Fruit fly (Drosophila melanogaster) whole organism, wandering third instar larva: ENCODE results near the gene Rcd5.

Experiments used
- Abd-B ChIP-seq: fragments of >200 bp; optimal IDR thresholded peaks from 2 replicates; lab custom pipeline; 2017; ENCODE audit warnings: missing biosample characterization, missing genetic modification characterization
- CG32264 ChIP-seq: fragments of 200-800 bp; sonication (Bioruptor generic); optimal IDR thresholded peaks from 2 replicates; lab custom pipeline; 2016; ENCODE audit warnings: missing biosample characterization, missing genetic modification characterization
- CG9705 ChIP-seq: fragments of 200-800 bp; sonication (Bioruptor generic); optimal IDR thresholded peaks from 2 replicates; lab custom pipeline; 2018; ENCODE audit warnings: missing biosample characterization, mild to moderate bottlenecking, missing genetic modification characterization
- CrebA ChIP-seq: fragments of 200-800 bp; sonication (Bioruptor generic); optimal IDR thresholded peaks from 2 replicates; lab custom pipeline; 2016; ENCODE audit warnings: missing biosample characterization, mild to moderate bottlenecking, missing genetic modification characterization, borderline replicate concordance
- Dfd ChIP-seq: fragments of >200 bp; optimal IDR thresholded peaks from 2 replicates; lab custom pipeline; 2017; ENCODE audit warnings: missing biosample characterization, missing genetic modification characterization
- Dif ChIP-seq: fragments of 200-275, 200-300 bp; sonication (Bioruptor generic); optimal IDR thresholded peaks from 2 replicates; lab custom pipeline; 2018; ENCODE audit warnings: missing biosample characterization, missing genetic modification characterization; ENCODE audit not compliant: partially characterized antibody
- HLH106 ChIP-seq: fragments of 200-800 bp; optimal IDR thresholded peaks from 3 replicates; lab custom pipeline; 2019; ENCODE audit warnings: missing biosample characterization, mild to moderate bottlenecking, missing genetic modification characterization, moderate library complexity
- Hnf4 ChIP-seq: fragments of 200-800 bp; sonication (Bioruptor generic); optimal IDR thresholded peaks from 2 replicates; lab custom pipeline; 2016; ENCODE audit warnings: missing biosample characterization, mild to moderate bottlenecking, missing genetic modification characterization
- Hr78 ChIP-seq: fragments of >200 bp; optimal IDR thresholded peaks from 2 replicates; lab custom pipeline; 2017; ENCODE audit warnings: missing biosample characterization, missing genetic modification characterization
- Hr83 ChIP-seq: fragments of 200-300 bp; sonication (Bioruptor generic); optimal IDR thresholded peaks from 2 replicates; lab custom pipeline; 2016; ENCODE audit warnings: missing biosample characterization, mild to moderate bottlenecking, missing genetic modification characterization, moderate library complexity; ENCODE audit not compliant: poor library complexity, severe bottlenecking
- Jra ChIP-seq: sonication (Bioruptor generic); optimal IDR thresholded peaks from 2 replicates; lab custom pipeline; 2016; ENCODE audit warnings: missing biosample characterization, missing genetic modification characterization
- Mio ChIP-seq: sonication (Bioruptor generic); optimal IDR thresholded peaks from 2 replicates; lab custom pipeline; 2016; ENCODE audit warnings: missing biosample characterization, missing genetic modification characterization
- N ChIP-seq: fragments of >200 bp; optimal IDR thresholded peaks from 2 replicates; lab custom pipeline; 2018; ENCODE audit warnings: missing biosample characterization, missing external identifiers, missing genetic modification characterization
- OdsH ChIP-seq: fragments of 200-800 bp; sonication (Bioruptor generic); optimal IDR thresholded peaks from 2 replicates; lab custom pipeline; 2016; ENCODE audit warnings: missing biosample characterization, mild to moderate bottlenecking, missing genetic modification characterization
- Rel ChIP-seq, 2 experiments: fragments of 200-800 bp; sonication (Bioruptor generic) in 1 of 2; optimal IDR thresholded peaks; 2 replicates in 1 of 2; 3 replicates in 1 of 2; lab custom pipeline; 2016 to 2019; ENCODE audit warnings: mild to moderate bottlenecking in 2 of 2, missing biosample characterization in 2 of 2, missing genetic modification characterization in 2 of 2, moderate library complexity in 1 of 2
- Sp1 ChIP-seq: fragments of 200-800 bp; sonication (Bioruptor generic); optimal IDR thresholded peaks from 3 replicates; lab custom pipeline; 2019; ENCODE audit warnings: missing biosample characterization, mild to moderate bottlenecking, missing genetic modification characterization, moderate library complexity
- Vsx2 ChIP-seq: fragments of 200-300, 225-300 bp; sonication (Bioruptor generic); optimal IDR thresholded peaks from 2 replicates; lab custom pipeline; 2018; ENCODE audit warnings: missing biosample characterization, missing genetic modification characterization; ENCODE audit not compliant: partially characterized antibody
- br ChIP-seq: fragments of 200-800 bp; sonication (Bioruptor generic); optimal IDR thresholded peaks from 2 replicates; lab custom pipeline; 2016; ENCODE audit warnings: missing biosample characterization, missing genetic modification characterization
- brk ChIP-seq: fragments of 200-800 bp; sonication (Bioruptor generic); optimal IDR thresholded peaks from 2 replicates; lab custom pipeline; 2016; ENCODE audit warnings: missing biosample characterization, mild to moderate bottlenecking, missing genetic modification characterization
- dl ChIP-seq, 2 experiments: fragments of 175-275, 200-275 bp in 1 of 2; fragments of 200-275 bp in 1 of 2; sonication (Bioruptor generic); optimal IDR thresholded peaks; lab custom pipeline; 2018; ENCODE audit warnings: mild to moderate bottlenecking in 2 of 2, missing biosample characterization in 2 of 2, missing genetic modification characterization in 2 of 2, moderate library complexity in 2 of 2; ENCODE audit not compliant: partially characterized antibody in 2 of 2, insufficient read depth in 1 of 2
- dmrt93B ChIP-seq: fragments of 200-800 bp; sonication (Bioruptor generic); optimal IDR thresholded peaks from 2 replicates; lab custom pipeline; 2018; ENCODE audit warnings: missing biosample characterization, mild to moderate bottlenecking, missing genetic modification characterization
- dsf ChIP-seq: sonication (Bioruptor generic); optimal IDR thresholded peaks from 2 replicates; lab custom pipeline; 2016; ENCODE audit warnings: missing biosample characterization, missing genetic modification characterization, borderline replicate concordance
- foxo ChIP-seq, 2 experiments: fragments of 200-800 bp; sonication (Bioruptor generic); optimal IDR thresholded peaks; 2 replicates in 1 of 2; 3 replicates in 1 of 2; lab custom pipeline; 2016 to 2017; ENCODE audit warnings: missing biosample characterization in 2 of 2, missing genetic modification characterization in 2 of 2
- fru ChIP-seq: fragments of 200-800 bp; sonication (Bioruptor generic); optimal IDR thresholded peaks from 3 replicates; lab custom pipeline; 2016; ENCODE audit warnings: missing biosample characterization, mild to moderate bottlenecking, missing genetic modification characterization
- h ChIP-seq: fragments of 200-800 bp; sonication (Bioruptor generic); optimal IDR thresholded peaks from 3 replicates; lab custom pipeline; 2016; ENCODE audit warnings: missing biosample characterization, mild to moderate bottlenecking, missing genetic modification characterization
- jim ChIP-seq: fragments of 175-275, 200-325 bp; sonication (Bioruptor generic); optimal IDR thresholded peaks from 2 replicates; lab custom pipeline; 2016; ENCODE audit warnings: missing biosample characterization, mild to moderate bottlenecking, missing genetic modification characterization
- lola ChIP-seq: fragments of >200 bp; optimal IDR thresholded peaks from 2 replicates; lab custom pipeline; 2017; ENCODE audit warnings: missing biosample characterization, missing genetic modification characterization
- pan ChIP-seq: fragments of >200 bp; optimal IDR thresholded peaks from 2 replicates; lab custom pipeline; 2017
- psq ChIP-seq: fragments of 200-800 bp; sonication (Bioruptor generic); optimal IDR thresholded peaks from 3 replicates; lab custom pipeline; 2017; ENCODE audit warnings: missing biosample characterization, mild to moderate bottlenecking, missing genetic modification characterization, moderate library complexity
- rgr ChIP-seq: fragments of 200-800 bp; sonication (Bioruptor generic); optimal IDR thresholded peaks from 3 replicates; lab custom pipeline; 2016; ENCODE audit warnings: missing biosample characterization, mild to moderate bottlenecking, missing genetic modification characterization
- sage ChIP-seq: fragments of 200-800 bp; sonication (Bioruptor generic); optimal IDR thresholded peaks from 2 replicates; lab custom pipeline; 2016; ENCODE audit warnings: missing biosample characterization, mild to moderate bottlenecking, missing genetic modification characterization
- usp ChIP-seq: fragments of >200 bp; optimal IDR thresholded peaks from 2 replicates; lab custom pipeline; 2017; ENCODE audit warnings: missing biosample characterization, missing genetic modification characterization
- woc ChIP-seq: sonication (Bioruptor generic); optimal IDR thresholded peaks from 2 replicates; lab custom pipeline; 2016; ENCODE audit warnings: missing biosample characterization, mild to moderate bottlenecking, missing genetic modification characterization

Gene Rcd5

DNA sequence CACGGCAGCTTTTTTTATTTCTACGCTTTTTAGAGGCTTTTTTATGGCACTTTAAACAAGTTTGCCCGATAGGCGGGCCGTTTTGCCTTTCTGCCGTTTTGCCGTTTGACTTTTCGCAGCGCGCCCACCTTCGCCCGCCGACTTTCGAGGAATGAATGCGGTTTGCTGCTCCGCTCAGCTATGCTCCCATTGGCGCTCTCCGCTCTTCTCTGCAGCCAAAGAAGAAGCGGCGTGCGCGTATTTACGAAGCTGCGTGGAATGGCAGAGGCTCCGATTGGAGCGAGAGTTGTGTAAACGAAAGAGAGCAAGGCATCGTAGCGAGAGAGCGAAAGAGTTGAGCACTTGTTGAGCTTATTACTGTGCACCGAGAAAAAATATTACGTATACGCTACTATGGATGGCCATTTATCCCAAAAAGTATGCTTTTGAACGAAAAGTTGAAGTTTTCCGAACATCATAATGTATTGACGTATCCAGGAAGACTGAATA lies 31.3 kb downstream of the Rcd5 start, which contains the start of gene wit:
Gene wit (minus strand): TSS at position 157 of the 489 bp plus-strand sequence.
- TF ChIP-seq Hr83 (GFP tag; lab: Kevin White, UChicago) (peak; percentile 38), br (GFP tag; lab: Kevin White, UChicago) (peak; percentile 63), h (GFP tag; lab: Kevin White, UChicago) (peak; percentile 16), Sp1 (GFP tag; lab: Kevin White, UChicago) (peak; percentile 18), sage (GFP tag; lab: Kevin White, UChicago) (peak; percentile 85), jim (GFP tag; lab: Kevin White, UChicago) (no peak), dl (GFP tag; optimal IDR thresholded peaks at IDR 0.05; lab: Kevin White, UChicago; ENCODE audit: insufficient read depth in 1 of 2, partially characterized antibody in 2 of 2) (peak; percentile 91 to 96), foxo (GFP tag; optimal IDR thresholded peaks at IDR 0.05; lab: Kevin White, UChicago) (no peak), CrebA (GFP tag; lab: Kevin White, UChicago) (peak; percentile 77), fru (peak; percentile 99), Hnf4 (peak; percentile 42), Rel (GFP tag; optimal IDR thresholded peaks at IDR 0.05; lab: Kevin White, UChicago) (peak; percentile 10), Rel (tag; optimal IDR thresholded peaks at IDR 0.05; lab: Kevin White, UChicago) (no peak), rgr (GFP tag; lab: Kevin White, UChicago) (peak; percentile 52), Dif (GFP tag; lab: Kevin White, UChicago) (peak; percentile 98), CG32264 (GFP tag; lab: Kevin White, UChicago) (peak; percentile 47), psq (GFP tag; lab: Kevin White, UChicago) (peak; percentile 92), dmrt93B (no peak), Abd-B (GFP tag; lab: Kevin White, UChicago) (no peak), brk (GFP tag; lab: Kevin White, UChicago) (peak; percentile 42), Vsx2 (GFP tag; lab: Kevin White, UChicago) (peak; percentile 95), Jra (GFP tag; lab: Kevin White, UChicago) (peak; percentile 53), Hr78 (GFP tag; lab: Kevin White, UChicago) (no peak)

DNA sequence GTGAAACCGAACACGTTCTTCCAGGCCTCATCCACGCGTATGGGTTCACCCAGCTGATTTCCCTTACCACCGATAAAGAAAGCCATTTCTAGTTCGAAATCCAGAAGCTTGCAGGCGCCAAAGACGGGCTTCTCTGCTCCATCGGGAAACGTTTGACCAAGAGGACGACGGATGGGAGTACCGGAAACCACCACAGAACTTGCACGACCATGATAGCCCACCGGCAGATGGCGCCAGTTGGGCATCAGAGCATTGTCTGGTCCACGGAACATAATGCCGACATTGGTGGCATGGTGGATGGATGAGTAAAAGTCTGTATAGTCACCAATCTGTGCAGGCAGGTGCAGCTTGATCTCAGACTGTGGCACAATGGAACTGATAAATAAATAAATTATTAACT lies 32.4 kb downstream of the Rcd5 start:
- TF ChIP-seq dsf (GFP tag; lab: Kevin White, UChicago) (no peak), HLH106 (no peak), dmrt93B (no peak), Dfd (no peak), woc (GFP tag; lab: Kevin White, UChicago) (no peak), pan (lab: Kevin White, UChicago) (no peak), usp (GFP tag; lab: Kevin White, UChicago) (no peak), Rel (GFP tag; optimal IDR thresholded peaks at IDR 0.05; lab: Kevin White, UChicago) (no peak), Rel (tag; optimal IDR thresholded peaks at IDR 0.05; lab: Kevin White, UChicago) (no peak), Abd-B (GFP tag; lab: Kevin White, UChicago) (no peak), Hnf4 (no peak), dl (GFP tag; optimal IDR thresholded peaks at IDR 0.05; lab: Kevin White, UChicago; ENCODE audit: insufficient read depth in 1 of 2, partially characterized antibody in 2 of 2) (no peak), fru (no peak), Mio (GFP tag; lab: Kevin White, UChicago) (no peak), Vsx2 (GFP tag; lab: Kevin White, UChicago) (no peak), lola (GFP tag; lab: Kevin White, UChicago) (no peak), Dif (GFP tag; lab: Kevin White, UChicago) (no peak), N (GFP tag; lab: Kevin White, UChicago) (no peak), Jra (GFP tag; lab: Kevin White, UChicago) (no peak), Sp1 (GFP tag; lab: Kevin White, UChicago) (no peak)
- TF ChIP-seq, all 38 proteins: peak for 0

DNA sequence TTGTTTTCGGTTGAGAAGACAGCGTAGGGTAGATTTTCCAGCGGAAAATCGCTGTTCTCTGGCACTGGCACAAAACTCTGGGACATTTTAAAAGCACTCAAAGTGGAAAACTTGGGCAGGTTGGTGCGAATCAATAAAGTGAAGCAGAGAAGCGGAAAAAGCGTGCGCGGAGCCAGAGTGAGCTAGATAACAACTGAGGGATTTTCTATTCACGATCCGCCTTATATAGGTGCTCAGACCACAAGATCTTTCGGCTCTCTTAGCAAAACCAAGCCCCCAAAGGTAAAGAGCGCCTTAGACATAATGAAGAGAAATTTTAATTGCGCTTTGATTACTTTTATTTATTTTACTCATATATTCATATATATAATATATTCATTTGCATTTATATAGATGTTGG lies 33.4 kb downstream of the Rcd5 start, which contains the start of gene Faa:
Gene Faa (minus strand): TSS at position 200 of the 400 bp plus-strand sequence.
- no peak for TF ChIP-seq Dfd
- TF ChIP-seq OdsH (GFP tag; lab: Kevin White, UChicago), result no peak
- no peak for TF ChIP-seq Rel (GFP tag; optimal IDR thresholded peaks at IDR 0.05; lab: Kevin White, UChicago)
- no peak for TF ChIP-seq Rel (tag; optimal IDR thresholded peaks at IDR 0.05; lab: Kevin White, UChicago)
- TF ChIP-seq h (GFP tag; lab: Kevin White, UChicago), result no peak
- TF ChIP-seq foxo (GFP tag; optimal IDR thresholded peaks at IDR 0.05; lab: Kevin White, UChicago), result no peak
- TF ChIP-seq Dif (GFP tag; lab: Kevin White, UChicago), result no peak
- no peak for TF ChIP-seq brk (GFP tag; lab: Kevin White, UChicago)
- TF ChIP-seq CG9705 (GFP tag; lab: Kevin White, UChicago), result no peak
- TF ChIP-seq, all 38 proteins: peak for 0
